Worm (Caenorhabditis elegans): ENCODE data around the gene T22B7.8.

ce11 chrX:5645606-5646005 lies 13.9 kb downstream of the T22B7.8 start:
- TF ChIP-seq unc-62 (GFP tag; optimal IDR thresholded peaks at IDR 0.05) (no peak), aptf-2 (GFP tag; conservative IDR thresholded peaks at IDR 0.05) (no peak), snpc-3.4 (tag; optimal IDR thresholded peaks at IDR 0.05) (no peak), B0336.3 (GFP tag; IDR thresholded peaks at IDR 0.05) (no peak), T07F8.4 (tag; optimal IDR thresholded peaks at IDR 0.05) (no peak), F55B11.4 (tag; optimal IDR thresholded peaks at IDR 0.05; ENCODE audit: borderline replicate concordance, insufficient read depth) (no peak)
